Worm (Caenorhabditis elegans): ENCODE data around the gene nos-2.
A peak's percentile ranks its signal among the peaks of the same experiment; 100 is the strongest.

Gene nos-2

ce11 chrII:7072590-7073536 is 7.4 kb downstream of the nos-2 start (continued):
- no peak for TF ChIP-seq mxl-1 (tag; optimal IDR thresholded peaks at IDR 0.05)
- no peak for TF ChIP-seq nfya-1 (tag; optimal IDR thresholded peaks at IDR 0.05; ENCODE audit: borderline replicate concordance, insufficient read depth)
- no peak for TF ChIP-seq ztf-26 (tag; optimal IDR thresholded peaks at IDR 0.05)
- TF ChIP-seq attf-3 (GFP tag; conservative IDR thresholded peaks at IDR 0.05), result peak; percentile 46; the same call in 1 of the 2 replicates
- no peak for TF ChIP-seq T26A5.8 (tag; optimal IDR thresholded peaks at IDR 0.05)
- no peak for TF ChIP-seq Y53F4B.3 (GFP tag; IDR thresholded peaks at IDR 0.05)
- no peak for TF ChIP-seq ceh-91 (GFP tag; IDR thresholded peaks at IDR 0.05)
- TF ChIP-seq hrde-1 (tag; optimal IDR thresholded peaks at IDR 0.05; ENCODE audit: borderline replicate concordance), result no peak
- peak; percentile 21 for TF ChIP-seq snpc-1.3 (tag; optimal IDR thresholded peaks at IDR 0.05; ENCODE audit: insufficient read depth)
- no peak for TF ChIP-seq madf-10 (tag; optimal IDR thresholded peaks at IDR 0.05)
- TF ChIP-seq athp-1 (tag; optimal IDR thresholded peaks at IDR 0.05), result no peak
- no peak for TF ChIP-seq sea-2 (GFP tag; IDR thresholded peaks at IDR 0.05)
- TF ChIP-seq C06A6.2 (GFP tag; conservative IDR thresholded peaks at IDR 0.05), result no peak
- TF ChIP-seq cebp-1 (GFP tag; IDR thresholded peaks at IDR 0.05), result no peak
- TF ChIP-seq cebp-1 (tag; optimal IDR thresholded peaks at IDR 0.05), result peak; percentile 11
- no peak for TF ChIP-seq aptf-3 (GFP tag; IDR thresholded peaks at IDR 0.05)
- TF ChIP-seq snpc-4 (GFP tag; optimal IDR thresholded peaks at IDR 0.05), result no peak
- TF ChIP-seq snpc-4 (tag; optimal IDR thresholded peaks at IDR 0.05), result peak in 1 of 4 experiments; percentile 5
- TF ChIP-seq bed-2 (GFP tag; IDR thresholded peaks at IDR 0.05), result no peak
- TF ChIP-seq rcor-1 (GFP tag; IDR thresholded peaks at IDR 0.05), result no peak
- TF ChIP-seq chd-7 (tag; optimal IDR thresholded peaks at IDR 0.05), result peak; percentile 11
- no peak for TF ChIP-seq ceh-58 (GFP tag; IDR thresholded peaks at IDR 0.05)
- TF ChIP-seq Y67H2A.10 (GFP tag; conservative IDR thresholded peaks at IDR 0.05), result no peak
- no peak for TF ChIP-seq F57A8.1 (GFP tag; optimal IDR thresholded peaks at IDR 0.05)
- TF ChIP-seq dox-1 (GFP tag; IDR thresholded peaks at IDR 0.05), result no peak
- no peak for TF ChIP-seq egl-18 (GFP tag; IDR thresholded peaks at IDR 0.05)
- TF ChIP-seq ceh-40 (GFP tag; IDR thresholded peaks at IDR 0.05), result no peak
- TF ChIP-seq efl-1 (GFP tag; optimal IDR thresholded peaks at IDR 0.05), result no peak
- TF ChIP-seq D2030.7 (GFP tag; IDR thresholded peaks at IDR 0.05), result no peak
- TF ChIP-seq madf-8 (GFP tag; conservative IDR thresholded peaks at IDR 0.05), result no peak
- no peak for TF ChIP-seq gei-17 (GFP tag; optimal IDR thresholded peaks at IDR 0.05)
- TF ChIP-seq F10E7.11 (tag; optimal IDR thresholded peaks at IDR 0.05), result no peak
- TF ChIP-seq sptf-2 (GFP tag; optimal IDR thresholded peaks at IDR 0.05), result no peak
- no peak for TF ChIP-seq hmg-1.2 (GFP tag; IDR thresholded peaks at IDR 0.05)
- no peak for TF ChIP-seq lag-1 (GFP tag; IDR thresholded peaks at IDR 0.05)
- TF ChIP-seq F22D6.2 (tag; optimal IDR thresholded peaks at IDR 0.05), result no peak
- no peak for TF ChIP-seq egl-44 (GFP tag; IDR thresholded peaks at IDR 0.05)
- peak; percentile 12 for TF ChIP-seq tbp1 (GFP tag; optimal IDR thresholded peaks at IDR 0.05)
- no peak for TF ChIP-seq hlh-26 (GFP tag; conservative IDR thresholded peaks at IDR 0.05)
- no peak for TF ChIP-seq T07F8.4 (tag; optimal IDR thresholded peaks at IDR 0.05)
- TF ChIP-seq rec-8 (tag; optimal IDR thresholded peaks at IDR 0.05), result no peak
- no peak for TF ChIP-seq mel-28 (tag; optimal IDR thresholded peaks at IDR 0.05; ENCODE audit: borderline replicate concordance)
- no peak for TF ChIP-seq B0035.1 (tag; optimal IDR thresholded peaks at IDR 0.05)
- TF ChIP-seq B0336.3 (GFP tag; IDR thresholded peaks at IDR 0.05), result no peak
- TF ChIP-seq nhr-80 (tag; optimal IDR thresholded peaks at IDR 0.05), result peak; percentile 75
- TF ChIP-seq ztf-3 (GFP tag; optimal IDR thresholded peaks at IDR 0.05), result no peak
- TF ChIP-seq nhr-90 (tag; optimal IDR thresholded peaks at IDR 0.05), result no peak

All from whole organism, young adult.